Worm (Caenorhabditis elegans) whole organism, young adult: ENCODE measurements around the gene rnp-4.
"Not testable (repeated sequence)": the region's sequence is repeated elsewhere in the genome, so short reads cannot be mapped to it uniquely, and the experiment has no call there.

Experiments
- B0261.1 ChIP-seq: sonication (generic microtip); optimal IDR thresholded peaks from 2 replicates; lab custom pipeline; 2016; ENCODE audit warnings: mild to moderate bottlenecking, missing genetic modification characterization, moderate library complexity, missing compliant biosample characterization
- C06A6.2 ChIP-seq: fragments of 200-800 bp; sonication (Bioruptor generic); conservative IDR thresholded peaks from 2 replicates; pipeline ENCODE4 v1.3.6; 2022; ENCODE audit warnings: missing genetic modification characterization, missing compliant biosample characterization
- F33H1.4 ChIP-seq: fragments of 200-800 bp; sonication (Bioruptor generic); IDR thresholded peaks from 2 replicates; pipeline ENCODE4 v1.3.6; 2022; ENCODE audit warnings: missing genetic modification reagents, missing genetic modification characterization, missing compliant biosample characterization
- K11D2.4 ChIP-seq: fragments of 200-800 bp; sonication (Bioruptor generic); IDR thresholded peaks from 2 replicates; pipeline ENCODE4 v1.3.6; 2022; ENCODE audit warnings: missing genetic modification reagents, missing genetic modification characterization, missing compliant biosample characterization
- Y53G8AR.9 ChIP-seq: fragments of 200-800 bp; sonication (Bioruptor generic); conservative IDR thresholded peaks from 2 replicates; pipeline ENCODE4 v1.3.6; 2022; ENCODE audit warnings: missing genetic modification reagents, missing genetic modification characterization, missing compliant biosample characterization
- Y56A3A.18 ChIP-seq: fragments of 200-800 bp; sonication (Bioruptor generic); IDR thresholded peaks from 2 replicates; pipeline ENCODE4 v1.3.6; 2022; ENCODE audit warnings: missing genetic modification reagents, missing genetic modification characterization, missing compliant biosample characterization
- Y95B8A.8 ChIP-seq: fragments of 200-800 bp; sonication (Bioruptor generic); IDR thresholded peaks from 2 replicates; pipeline ENCODE4 v1.3.6; 2022; ENCODE audit warnings: missing genetic modification reagents, missing genetic modification characterization, missing compliant biosample characterization
- ZK185.1 ChIP-seq: sonication (generic microtip); optimal IDR thresholded peaks from 2 replicates; lab custom pipeline; 2016; ENCODE audit warnings: mild to moderate bottlenecking, missing genetic modification characterization, missing compliant biosample characterization; ENCODE audit not compliant: poor library complexity, severe bottlenecking
- attf-5 ChIP-seq: fragments of 200-800 bp; sonication (Bioruptor generic); optimal IDR thresholded peaks from 2 replicates; lab custom pipeline; 2018; ENCODE audit warnings: mild to moderate bottlenecking, missing genetic modification characterization, missing compliant biosample characterization
- cebp-1 ChIP-seq, 2 experiments: fragments of 200-800 bp in 1 of 2; sonication (Bioruptor generic) in 1 of 2; sonication (generic microtip) in 1 of 2; IDR thresholded peaks in 1 of 2; optimal IDR thresholded peaks in 1 of 2; 2 replicates each; pipeline versions ENCODE4 v1.3.6 to Lab custom; 2017 to 2022; ENCODE audit warnings: missing compliant biosample characterization in 2 of 2, missing genetic modification characterization in 2 of 2, mild to moderate bottlenecking in 1 of 2, missing genetic modification reagents in 1 of 2, moderate library complexity in 1 of 2
- ceh-27 ChIP-seq: fragments of 200-800 bp; sonication (Bioruptor generic); optimal IDR thresholded peaks from 2 replicates; lab custom pipeline; 2018; ENCODE audit warnings: mild to moderate bottlenecking, missing genetic modification characterization, moderate library complexity, missing compliant biosample characterization
- ceh-79 ChIP-seq: sonication (generic microtip); optimal IDR thresholded peaks from 2 replicates; lab custom pipeline; 2017; ENCODE audit warnings: mild to moderate bottlenecking, missing genetic modification characterization, missing compliant biosample characterization
- chd-7 ChIP-seq: sonication (generic microtip); optimal IDR thresholded peaks from 2 replicates; lab custom pipeline; 2016; ENCODE audit warnings: mild to moderate bottlenecking, missing genetic modification characterization, moderate library complexity, missing compliant biosample characterization
- die-1 ChIP-seq: sonication (generic microtip); optimal IDR thresholded peaks from 2 replicates; lab custom pipeline; 2016; ENCODE audit warnings: missing genotype, mild to moderate bottlenecking, missing genetic modification characterization, missing compliant biosample characterization
- dox-1 ChIP-seq: fragments of 200-800 bp; sonication (Bioruptor generic); IDR thresholded peaks from 2 replicates; pipeline ENCODE4 v1.3.6; 2022; ENCODE audit warnings: missing genetic modification reagents, missing genetic modification characterization, missing compliant biosample characterization
- dpff-1 ChIP-seq: sonication (generic microtip); optimal IDR thresholded peaks from 2 replicates; lab custom pipeline; 2017; ENCODE audit warnings: mild to moderate bottlenecking, missing genetic modification characterization, missing compliant biosample characterization
- egl-44 ChIP-seq: fragments of 200-800 bp; sonication (Bioruptor generic); IDR thresholded peaks from 2 replicates; pipeline ENCODE4 v1.3.6; 2022; ENCODE audit warnings: missing genetic modification reagents, missing genetic modification characterization, missing compliant biosample characterization
- ekl-4 ChIP-seq: fragments of 200-800 bp; sonication (Bioruptor generic); IDR thresholded peaks from 2 replicates; pipeline ENCODE4 v1.3.6; 2022; ENCODE audit warnings: missing genetic modification reagents, missing genetic modification characterization, missing compliant biosample characterization
- gei-17 ChIP-seq: fragments of 200-800 bp; sonication (Bioruptor generic); optimal IDR thresholded peaks from 2 replicates; lab custom pipeline; 2018; ENCODE audit warnings: mild to moderate bottlenecking, missing genetic modification characterization, missing compliant biosample characterization
- him-1 ChIP-seq: sonication (generic microtip); optimal IDR thresholded peaks from 2 replicates; lab custom pipeline; 2016; ENCODE audit warnings: missing genotype, missing genetic modification reagents, missing genetic modification characterization, missing compliant biosample characterization
- hmg-1.2 ChIP-seq: fragments of 200-800 bp; sonication (Bioruptor generic); IDR thresholded peaks from 2 replicates; pipeline ENCODE4 v1.3.6; 2022; ENCODE audit warnings: missing genetic modification reagents, missing genetic modification characterization, missing compliant biosample characterization
- lin-26 ChIP-seq: fragments of 200-800 bp; sonication (Bioruptor generic); IDR thresholded peaks from 2 replicates; pipeline ENCODE4 v1.3.6; 2022; ENCODE audit warnings: missing genetic modification reagents, missing genetic modification characterization, missing compliant biosample characterization
- lin-35 ChIP-seq, 3 experiments: fragments of 150-350 bp in 2 of 3; sonication (generic microtip) in 1 of 3; optimal IDR thresholded peaks; 2 replicates each; lab custom pipeline; 2014 to 2018; ENCODE audit warnings: missing biosample characterization in 3 of 3, missing genetic modification characterization in 3 of 3, missing genetic modification reagents in 3 of 3
- lin-40 ChIP-seq: sonication (generic microtip); optimal IDR thresholded peaks from 2 replicates; lab custom pipeline; 2016; ENCODE audit warnings: missing genetic modification characterization, mild to moderate bottlenecking, missing compliant biosample characterization, missing genotype, missing genetic modification reagents
- lin-54 ChIP-seq: fragments of 200-800 bp; sonication (Bioruptor generic); optimal IDR thresholded peaks from 2 replicates; lab custom pipeline; 2018; ENCODE audit warnings: mild to moderate bottlenecking, missing genetic modification characterization, missing compliant biosample characterization
- lsl-1 ChIP-seq: fragments of 200-800 bp; sonication (Bioruptor generic); optimal IDR thresholded peaks from 2 replicates; lab custom pipeline; 2018; ENCODE audit warnings: mild to moderate bottlenecking, missing genetic modification characterization, moderate library complexity, missing compliant biosample characterization
- madf-6 ChIP-seq: fragments of 200-800 bp; sonication (Bioruptor generic); IDR thresholded peaks from 2 replicates; pipeline ENCODE4 v1.3.6; 2022; ENCODE audit warnings: missing genetic modification reagents, missing genetic modification characterization, missing compliant biosample characterization
- madf-8 ChIP-seq: fragments of 200-800 bp; sonication (Bioruptor generic); conservative IDR thresholded peaks from 2 replicates; pipeline ENCODE4 v1.3.6; 2022; ENCODE audit warnings: missing genetic modification reagents, missing genetic modification characterization, missing compliant biosample characterization
- mcd-1 ChIP-seq: fragments of 200-800 bp; sonication (Bioruptor generic); IDR thresholded peaks from 2 replicates; pipeline ENCODE4 v1.3.6; 2022; ENCODE audit warnings: missing genetic modification reagents, missing genetic modification characterization, missing compliant biosample characterization
- nfyb-1 ChIP-seq: fragments of 200-800 bp; sonication (Bioruptor generic); IDR thresholded peaks from 2 replicates; pipeline ENCODE4 v1.3.6; 2022; ENCODE audit warnings: missing genetic modification reagents, missing genetic modification characterization, missing compliant biosample characterization
- pbrm-1 ChIP-seq: fragments of 200-800 bp; sonication (Bioruptor generic); IDR thresholded peaks from 2 replicates; pipeline ENCODE4 v1.3.6; 2022; ENCODE audit warnings: missing genetic modification reagents, missing genetic modification characterization, missing compliant biosample characterization
- rcor-1 ChIP-seq: fragments of 200-800 bp; sonication (Bioruptor generic); IDR thresholded peaks from 2 replicates; pipeline ENCODE4 v1.3.6; 2022; ENCODE audit warnings: missing genetic modification reagents, missing genetic modification characterization, missing compliant biosample characterization
- repo-1 ChIP-seq: sonication (generic microtip); optimal IDR thresholded peaks from 2 replicates; lab custom pipeline; 2017; ENCODE audit warnings: mild to moderate bottlenecking, missing genetic modification characterization, missing compliant biosample characterization
- rpc-1 ChIP-seq, 2 experiments: fragments of 150-350 bp in 1 of 2; sonication (generic microtip) in 1 of 2; optimal IDR thresholded peaks; 2 replicates each; lab custom pipeline; 2014 to 2018; ENCODE audit warnings: missing biosample characterization in 1 of 2, missing genetic modification characterization in 1 of 2, missing genetic modification reagents in 1 of 2, missing genotype in 1 of 2
- snpc-1.1 ChIP-seq: sonication (generic microtip); optimal IDR thresholded peaks from 2 replicates; lab custom pipeline; 2017; ENCODE audit warnings: missing genetic modification characterization, mild to moderate bottlenecking, missing compliant biosample characterization, antibody characterized with exemption, moderate library complexity, missing genotype, missing genetic modification reagents; ENCODE audit not compliant: insufficient read depth
- snpc-3.4 ChIP-seq: sonication (generic microtip); optimal IDR thresholded peaks from 2 replicates; lab custom pipeline; 2017; ENCODE audit warnings: missing genetic modification characterization, mild to moderate bottlenecking, missing compliant biosample characterization, antibody characterized with exemption, moderate library complexity, missing genotype, missing genetic modification reagents
- snpc-4 ChIP-seq, 5 experiments: fragments of 150-350 bp in 1 of 5; sonication (generic microtip) in 4 of 5; optimal IDR thresholded peaks; 2 replicates each; lab custom pipeline; 2014 to 2018; ENCODE audit warnings: missing genetic modification characterization in 5 of 5, missing biosample characterization in 3 of 5, antibody characterized with exemption in 2 of 5, mild to moderate bottlenecking in 2 of 5, missing compliant biosample characterization in 2 of 5, missing genotype in 2 of 5, moderate library complexity in 2 of 5, missing genetic modification reagents in 1 of 5
- tbp1 ChIP-seq: fragments of 200-800 bp; sonication (Bioruptor generic); optimal IDR thresholded peaks from 2 replicates; lab custom pipeline; 2018; ENCODE audit warnings: mild to moderate bottlenecking, missing genetic modification characterization, missing compliant biosample characterization
- ztf-18 ChIP-seq: sonication (generic microtip); optimal IDR thresholded peaks from 2 replicates; lab custom pipeline; 2016; ENCODE audit warnings: missing genotype, mild to moderate bottlenecking, missing genetic modification characterization, missing compliant biosample characterization
- ztf-25 ChIP-seq: fragments of 200-800 bp; sonication (Bioruptor generic); IDR thresholded peaks from 2 replicates; pipeline ENCODE4 v1.3.6; 2022; ENCODE audit warnings: missing genetic modification reagents, missing genetic modification characterization, missing compliant biosample characterization
- ztf-6 ChIP-seq: fragments of 200-800 bp; sonication (Bioruptor generic); IDR thresholded peaks from 2 replicates; pipeline ENCODE4 v1.3.6; 2022; ENCODE audit warnings: missing genetic modification reagents, missing genetic modification characterization, missing compliant biosample characterization

The rnp-4 gene

ce11 chrIII:4414041-4414440, 8.0 kb downstream of the rnp-4 start:
- TF ChIP-seq lin-26 (GFP tag; lab: Robert Waterston, UW) (peak; percentile 78), ztf-18 (peak; percentile 34), lin-35 (GFP tag; optimal IDR thresholded peaks at IDR 0.05; lab: Kevin White, UChicago) (peak in 1 of 3 experiments; percentile 52), gei-17 (peak; percentile 28), chd-7 (peak; percentile 61), tbp1 (GFP tag; lab: Kevin White, UChicago) (peak; percentile 80), dox-1 (GFP tag; lab: Robert Waterston, UW) (peak; percentile 64), cebp-1 (tag; optimal IDR thresholded peaks at IDR 0.05; lab: Kevin White, UChicago) (peak; percentile 77), snpc-4 (GFP tag; optimal IDR thresholded peaks at IDR 0.05; lab: Kevin White, UChicago) (peak; percentile 92), snpc-4 (tag; optimal IDR thresholded peaks at IDR 0.05; lab: Kevin White, UChicago) (peak; percentile 94 to 99 (median 96)), ceh-27 (GFP tag; lab: Kevin White, UChicago) (peak; percentile 7), snpc-1.1 (tag; lab: Kevin White, UChicago) (peak; percentile 70), snpc-3.4 (tag; lab: Kevin White, UChicago) (peak; percentile 73), Y95B8A.8 (GFP tag; lab: Robert Waterston, UW) (0 out of 2 replicates have a peak, but pooled peaks have one; percentile 16), B0261.1 (tag; lab: Kevin White, UChicago) (peak; percentile 61), attf-5 (GFP tag; lab: Kevin White, UChicago) (peak; percentile 31), madf-6 (GFP tag; lab: Robert Waterston, UW) (peak; percentile 68), him-1 (peak; percentile 60), egl-44 (GFP tag; lab: Robert Waterston, UW) (peak; percentile 54; the same call in 1 of the 2 replicates), F33H1.4 (GFP tag; lab: Robert Waterston, UW) (peak; percentile 17; the same call in 1 of the 2 replicates), lsl-1 (GFP tag; lab: Kevin White, UChicago) (peak; percentile 26), dpff-1 (tag; lab: Kevin White, UChicago) (peak; percentile 57), pbrm-1 (GFP tag; lab: Robert Waterston, UW) (peak; percentile 58; the same call in 1 of the 2 replicates), ztf-6 (GFP tag; lab: Robert Waterston, UW) (0 out of 2 replicates have a peak, but pooled peaks have one; percentile 25), ekl-4 (GFP tag; lab: Robert Waterston, UW) (peak; percentile 74; the same call in 1 of the 2 replicates), C06A6.2 (GFP tag; lab: Robert Waterston, UW) (peak; percentile 46; the same call in 1 of the 2 replicates), hmg-1.2 (GFP tag; lab: Robert Waterston, UW) (peak; percentile 64), Y56A3A.18 (GFP tag; lab: Robert Waterston, UW) (0 out of 2 replicates have a peak, but pooled peaks have one; percentile 64), ztf-25 (GFP tag; lab: Robert Waterston, UW) (0 out of 2 replicates have a peak, but pooled peaks have one; percentile 55), Y53G8AR.9 (peak; percentile 68), lin-40 (tag; lab: Kevin White, UChicago) (peak; percentile 49), K11D2.4 (GFP tag; lab: Robert Waterston, UW) (0 out of 2 replicates have a peak, but pooled peaks have one; percentile 35), rpc-1 (optimal IDR thresholded peaks at IDR 0.05; lab: Kevin White, UChicago) (peak; percentile 50), rpc-1 (tag; optimal IDR thresholded peaks at IDR 0.05; lab: Kevin White, UChicago) (peak; percentile 70), die-1 (tag; lab: Kevin White, UChicago) (peak; percentile 2), ceh-79 (tag; lab: Kevin White, UChicago) (peak; percentile 56), mcd-1 (GFP tag; lab: Robert Waterston, UW) (peak; percentile 65), nfyb-1 (peak; percentile 78; the same call in 1 of the 2 replicates), ZK185.1 (tag; lab: Kevin White, UChicago) (peak; percentile 38), rcor-1 (peak; percentile 74), madf-8 (0 out of 2 replicates have a peak, but pooled peaks have one; percentile 12), repo-1 (tag; lab: Kevin White, UChicago) (peak; percentile 54), lin-54 (GFP tag; lab: Kevin White, UChicago) (peak; percentile 39)
- not testable (repeated sequence) for TF ChIP-seq cebp-1 (GFP tag; IDR thresholded peaks at IDR 0.05; lab: Robert Waterston, UW)
